Worm (Caenorhabditis elegans) whole organism, L1 larva: ENCODE data around the gene phf-14.
"Not testable (repeated sequence)": the region's sequence is repeated elsewhere in the genome, so short reads cannot be mapped to it uniquely, and the experiment has no call there.

Experiments used
- C04F5.9 ChIP-seq: sonication (generic microtip); optimal IDR thresholded peaks from 2 replicates; lab custom pipeline; 2016; ENCODE audit warnings: missing genetic modification characterization, missing compliant biosample characterization
- F16B12.6 ChIP-seq: fragments of 150-350 bp; optimal IDR thresholded peaks from 2 replicates; lab custom pipeline; 2014; ENCODE audit warnings: missing biosample characterization, missing genetic modification characterization
- Y116A8C.19 ChIP-seq: sonication (generic microtip); optimal IDR thresholded peaks from 2 replicates; lab custom pipeline; 2016; ENCODE audit warnings: missing compliant biosample characterization, missing genetic modification characterization, borderline replicate concordance
- aha-1 ChIP-seq: fragments of 150-350 bp; optimal IDR thresholded peaks from 2 replicates; lab custom pipeline; 2014; ENCODE audit warnings: missing biosample characterization, missing genetic modification characterization
- aly-2 ChIP-seq: fragments of 150-350 bp; optimal IDR thresholded peaks from 2 replicates; lab custom pipeline; 2014; ENCODE audit warnings: missing biosample characterization, missing genetic modification characterization
- ama-1 ChIP-seq: fragments of 150-350 bp; optimal IDR thresholded peaks from 2 replicates; lab custom pipeline; 2014
- ceh-63 ChIP-seq: fragments of 200-800 bp; sonication (Bioruptor generic); optimal IDR thresholded peaks from 2 replicates; lab custom pipeline; 2018; ENCODE audit warnings: mild to moderate bottlenecking, missing genetic modification characterization, missing compliant biosample characterization
- ceh-90 ChIP-seq: sonication (generic microtip); optimal IDR thresholded peaks from 2 replicates; lab custom pipeline; 2016; ENCODE audit warnings: missing genetic modification characterization, missing compliant biosample characterization
- dsc-1 ChIP-seq: sonication (generic microtip); optimal IDR thresholded peaks from 2 replicates; lab custom pipeline; 2016; ENCODE audit warnings: mild to moderate bottlenecking, missing genetic modification characterization, missing compliant biosample characterization
- efl-1 ChIP-seq, 4 experiments: fragments of 150-350 bp; optimal IDR thresholded peaks in 3 of 4; peaks in 1 of 4; 1 replicate in 1 of 4; 2 replicates in 3 of 4; lab custom pipeline; 2014; ENCODE audit warnings: missing biosample characterization in 2 of 4, missing genetic modification characterization in 2 of 4, missing genetic modification reagents in 2 of 4
- egl-27 ChIP-seq, 2 experiments: fragments of 150-350 bp in 1 of 2; sonication (generic microtip); optimal IDR thresholded peaks; 3 replicates each; lab custom pipeline; 2017 to 2018; ENCODE audit warnings: missing biosample characterization in 2 of 2, missing genetic modification characterization in 2 of 2, missing genetic modification reagents in 2 of 2
- elt-2 ChIP-seq: sonication (generic microtip); optimal IDR thresholded peaks from 2 replicates; lab custom pipeline; 2016; ENCODE audit warnings: missing genetic modification characterization, mild to moderate bottlenecking, inconsistent platforms, missing compliant biosample characterization, missing genetic modification reagents
- elt-3 ChIP-seq, 6 experiments: fragments of 150-350 bp in 1 of 6; sonication (generic microtip); optimal IDR thresholded peaks; 2 replicates each; lab custom pipeline; 2017 to 2018; ENCODE audit warnings: missing biosample characterization in 6 of 6, missing genetic modification characterization in 6 of 6, inconsistent platforms in 1 of 6
- ets-5 ChIP-seq: fragments of 200-800 bp; sonication (Bioruptor generic); IDR thresholded peaks from 2 replicates; pipeline ENCODE4 v1.3.6; 2022; ENCODE audit warnings: missing genetic modification characterization, missing compliant biosample characterization
- fos-1 ChIP-seq: fragments of 150-350 bp; optimal IDR thresholded peaks from 2 replicates; lab custom pipeline; 2014; ENCODE audit warnings: missing biosample characterization, missing genetic modification characterization
- grh-1 ChIP-seq: fragments of 200-800 bp; sonication (Bioruptor generic); IDR thresholded peaks from 2 replicates; pipeline ENCODE4 v1.3.6; 2022; ENCODE audit warnings: missing genetic modification reagents, missing genetic modification characterization, missing compliant biosample characterization
- hpl-2 ChIP-seq: fragments of 150-350 bp; optimal IDR thresholded peaks from 2 replicates; lab custom pipeline; 2014; ENCODE audit warnings: missing biosample characterization, missing genetic modification reagents, missing genetic modification characterization
- irx-1 ChIP-seq: sonication (generic microtip); optimal IDR thresholded peaks from 2 replicates; lab custom pipeline; 2016; ENCODE audit warnings: missing genetic modification characterization, missing compliant biosample characterization
- isw-1 ChIP-seq: fragments of 200-800 bp; sonication (Bioruptor generic); IDR thresholded peaks from 2 replicates; pipeline ENCODE4 v1.3.6; 2022; ENCODE audit warnings: missing genetic modification characterization, missing compliant biosample characterization
- lin-13 ChIP-seq: fragments of 150-350 bp; optimal IDR thresholded peaks from 2 replicates; lab custom pipeline; 2014; ENCODE audit warnings: missing biosample characterization, missing genetic modification reagents, missing genetic modification characterization
- lin-15B ChIP-seq: fragments of 150-350 bp; sonication (generic microtip); optimal IDR thresholded peaks from 3 replicates; lab custom pipeline; 2014; ENCODE audit warnings: missing biosample characterization, missing genetic modification characterization
- lin-35 ChIP-seq, 2 experiments: fragments of 150-350 bp; optimal IDR thresholded peaks; 2 replicates each; lab custom pipeline; 2014; ENCODE audit warnings: missing biosample characterization in 2 of 2, missing genetic modification characterization in 2 of 2, missing genetic modification reagents in 2 of 2
- lin-39 ChIP-seq: fragments of 150-350 bp; optimal IDR thresholded peaks from 2 replicates; lab custom pipeline; 2014; ENCODE audit warnings: missing biosample characterization, missing genetic modification reagents, missing genetic modification characterization
- lir-3 ChIP-seq: sonication (generic microtip); optimal IDR thresholded peaks from 2 replicates; lab custom pipeline; 2016; ENCODE audit warnings: mild to moderate bottlenecking, missing genetic modification characterization, moderate library complexity, missing compliant biosample characterization; ENCODE audit not compliant: poor library complexity
- lsy-2 ChIP-seq, 2 experiments: fragments of 150-350 bp; optimal IDR thresholded peaks; 2 replicates each; lab custom pipeline; 2014; ENCODE audit warnings: missing biosample characterization in 2 of 2, missing genetic modification characterization in 2 of 2
- mdl-1 ChIP-seq, 2 experiments: fragments of 150-350 bp; optimal IDR thresholded peaks; 2 replicates each; lab custom pipeline; 2014 to 2017; ENCODE audit warnings: missing biosample characterization in 2 of 2, missing genetic modification characterization in 2 of 2, inconsistent platforms in 1 of 2
- mep-1 ChIP-seq: fragments of 150-350 bp; optimal IDR thresholded peaks from 2 replicates; lab custom pipeline; 2014; ENCODE audit warnings: missing biosample characterization, missing genetic modification characterization
- nhr-19 ChIP-seq: fragments of 200-800 bp; sonication (Bioruptor generic); conservative IDR thresholded peaks from 2 replicates; pipeline ENCODE4 v1.3.6; 2022; ENCODE audit warnings: missing genetic modification characterization, missing compliant biosample characterization
- nhr-20 ChIP-seq: sonication (generic microtip); optimal IDR thresholded peaks from 2 replicates; lab custom pipeline; 2016; ENCODE audit warnings: mild to moderate bottlenecking, missing genetic modification characterization, missing compliant biosample characterization
- nhr-47 ChIP-seq: sonication (generic microtip); optimal IDR thresholded peaks from 2 replicates; lab custom pipeline; 2016; ENCODE audit warnings: mild to moderate bottlenecking, missing genetic modification characterization, moderate library complexity, missing compliant biosample characterization
- nhr-71 ChIP-seq: sonication (generic microtip); optimal IDR thresholded peaks from 2 replicates; lab custom pipeline; 2016; ENCODE audit warnings: mild to moderate bottlenecking, missing genetic modification characterization, moderate library complexity, missing compliant biosample characterization
- nhr-76 ChIP-seq: sonication (generic microtip); optimal IDR thresholded peaks from 2 replicates; lab custom pipeline; 2017; ENCODE audit warnings: missing biosample characterization, missing genetic modification characterization
- nhr-77 ChIP-seq: fragments of 150-350 bp; optimal IDR thresholded peaks from 2 replicates; lab custom pipeline; 2014; ENCODE audit warnings: missing biosample characterization, missing genetic modification characterization
- nhr-85 ChIP-seq: sonication (generic microtip); peaks from one replicate; lab custom pipeline; 2016; ENCODE audit warnings: missing genetic modification characterization, inconsistent platforms, missing compliant biosample characterization
- pag-3 ChIP-seq: sonication (generic microtip); optimal IDR thresholded peaks from 2 replicates; lab custom pipeline; 2017; ENCODE audit warnings: missing genetic modification characterization, mild to moderate bottlenecking, missing compliant biosample characterization, antibody characterized with exemption, borderline replicate concordance; ENCODE audit not compliant: insufficient read depth
- rnt-1 ChIP-seq: sonication (generic microtip); optimal IDR thresholded peaks from 2 replicates; lab custom pipeline; 2016; ENCODE audit warnings: mild to moderate bottlenecking, missing genetic modification characterization, moderate library complexity, missing compliant biosample characterization
- skn-1 ChIP-seq: fragments of 150-350 bp; optimal IDR thresholded peaks from 2 replicates; lab custom pipeline; 2014; ENCODE audit warnings: missing biosample characterization, missing genetic modification characterization
- sptf-1 ChIP-seq: fragments of 150-350 bp; optimal IDR thresholded peaks from 2 replicates; lab custom pipeline; 2014; ENCODE audit warnings: missing biosample characterization, missing genetic modification characterization
- swsn-7 ChIP-seq: sonication (generic microtip); optimal IDR thresholded peaks from 2 replicates; lab custom pipeline; 2016; ENCODE audit warnings: missing genetic modification characterization, missing compliant biosample characterization
- unc-130 ChIP-seq: fragments of 150-350 bp; optimal IDR thresholded peaks from 2 replicates; lab custom pipeline; 2017; ENCODE audit warnings: missing biosample characterization, missing genetic modification characterization, inconsistent platforms
- unc-30 ChIP-seq: sonication (generic microtip); optimal IDR thresholded peaks from 2 replicates; lab custom pipeline; 2017; ENCODE audit warnings: missing biosample characterization, missing genetic modification characterization
- zag-1 ChIP-seq: fragments of 150-350 bp; optimal IDR thresholded peaks from 2 replicates; lab custom pipeline; 2014; ENCODE audit warnings: missing biosample characterization, missing genetic modification characterization
- ztf-4 ChIP-seq: fragments of 150-350 bp; optimal IDR thresholded peaks from 2 replicates; lab custom pipeline; 2014; ENCODE audit warnings: missing biosample characterization, missing genetic modification characterization

The phf-14 gene

ce11 chrV:17921423-17921822, 50.2 kb downstream of the phf-14 start, which contains the start of gene E01B7.2 (continued):
- peak; percentile 81 for TF ChIP-seq nhr-20 (tag; lab: Kevin White, UChicago)
- peak; percentile 76 for TF ChIP-seq isw-1 (GFP tag; lab: Robert Waterston, UW)
- peak; percentile 18 for TF ChIP-seq C04F5.9 (tag; lab: Kevin White, UChicago)
- TF ChIP-seq zag-1 (tag; lab: Kevin White, UChicago): no peak
- TF ChIP-seq irx-1: peak; percentile 67
- peak; percentile 36 for TF ChIP-seq ama-1 (lab: Kevin White, UChicago)
- TF ChIP-seq lir-3 (tag; lab: Kevin White, UChicago): no peak
- peak; percentile 96 for TF ChIP-seq aly-2 (tag; lab: Kevin White, UChicago)
- peak; percentile 80 for TF ChIP-seq dsc-1
- peak; percentile 8 for TF ChIP-seq hpl-2 (GFP tag; lab: Kevin White, UChicago)
- TF ChIP-seq lsy-2 (tag; optimal IDR thresholded peaks at IDR 0.05; lab: Kevin White, UChicago): peak; percentile 90 to 91
- TF ChIP-seq ceh-90 (tag; lab: Kevin White, UChicago): peak; percentile 12
- no peak for TF ChIP-seq egl-27 (tag; optimal IDR thresholded peaks at IDR 0.05; lab: Kevin White, UChicago)
- TF ChIP-seq lin-35 (GFP tag; optimal IDR thresholded peaks at IDR 0.05; lab: Kevin White, UChicago): peak; percentile 97 to 99
- no peak for TF ChIP-seq Y116A8C.19 (tag; lab: Kevin White, UChicago)
- peak; percentile 72 for TF ChIP-seq lin-13 (GFP tag; lab: Kevin White, UChicago)
- peak; percentile 99 to 100 for TF ChIP-seq efl-1 (optimal IDR thresholded peaks at IDR 0.05; lab: Kevin White, UChicago)
- TF ChIP-seq efl-1 (GFP tag; optimal IDR thresholded peaks at IDR 0.05 in 1 of 2; lab: Kevin White, UChicago): peak; percentile 99 to 100
- peak; percentile 99 for TF ChIP-seq skn-1 (tag; lab: Kevin White, UChicago)
- peak; percentile 90 for TF ChIP-seq nhr-71 (tag; lab: Kevin White, UChicago)
- peak; percentile 30 for TF ChIP-seq ztf-4 (tag; lab: Kevin White, UChicago)
- peak; percentile 77 for TF ChIP-seq F16B12.6 (tag; lab: Kevin White, UChicago)
- peak; percentile 41 for TF ChIP-seq nhr-77
- TF ChIP-seq nhr-19: peak; percentile 80
- peak; percentile 87 for TF ChIP-seq mep-1 (tag; lab: Kevin White, UChicago)
- TF ChIP-seq aha-1 (tag; lab: Kevin White, UChicago): peak; percentile 32
- TF ChIP-seq nhr-76 (tag; lab: Kevin White, UChicago): no peak
- TF ChIP-seq ceh-63 (GFP tag; lab: Kevin White, UChicago): no peak
- TF ChIP-seq fos-1 (tag; lab: Kevin White, UChicago): peak; percentile 42
- peak in 2 of 6 experiments; percentile 68 to 77 for TF ChIP-seq elt-3 (tag; optimal IDR thresholded peaks at IDR 0.05; lab: Kevin White, UChicago)
- peak; percentile 57 for TF ChIP-seq unc-130 (tag; lab: Kevin White, UChicago)
- TF ChIP-seq lin-15B: peak; percentile 76
- TF ChIP-seq nhr-47 (tag; lab: Kevin White, UChicago): peak; percentile 91

ce11 chrV:17924095-17925000, 53.2 kb downstream of the phf-14 start, which contains the start of gene usp-50:
TSS of gene usp-50 (plus strand) at chrV:17924916.
- TF ChIP-seq F16B12.6 (tag; lab: Kevin White, UChicago) (peak; percentile 38), efl-1 (GFP tag; optimal IDR thresholded peaks at IDR 0.05 in 1 of 2; lab: Kevin White, UChicago) (peak in 1 of 2 experiments; percentile 20)
- not testable (repeated sequence) for TF ChIP-seq efl-1 (optimal IDR thresholded peaks at IDR 0.05; lab: Kevin White, UChicago)

ce11 chrV:17928128-17928527, 56.9 kb downstream of the phf-14 start:
- no peak for TF ChIP-seq isw-1 (GFP tag; lab: Robert Waterston, UW)
- TF ChIP-seq mdl-1 (tag; optimal IDR thresholded peaks at IDR 0.05; lab: Kevin White, UChicago): no peak
- no peak for TF ChIP-seq unc-30 (tag; lab: Kevin White, UChicago)
- no peak for TF ChIP-seq lin-39 (tag; lab: Kevin White, UChicago)
- no peak for TF ChIP-seq sptf-1 (tag; lab: Kevin White, UChicago)
- no peak for TF ChIP-seq irx-1
- TF ChIP-seq grh-1: no peak
- TF ChIP-seq rnt-1 (tag; lab: Kevin White, UChicago): no peak
- no peak for TF ChIP-seq ets-5 (GFP tag; lab: Robert Waterston, UW)
- no peak for TF ChIP-seq nhr-85 (tag; lab: Kevin White, UChicago)
- TF ChIP-seq hpl-2 (GFP tag; lab: Kevin White, UChicago): no peak
- TF ChIP-seq lsy-2 (tag; optimal IDR thresholded peaks at IDR 0.05; lab: Kevin White, UChicago): no peak
- TF ChIP-seq nhr-71 (tag; lab: Kevin White, UChicago): no peak
- no peak for TF ChIP-seq swsn-7
- no peak for TF ChIP-seq pag-3 (tag; lab: Kevin White, UChicago)
- TF ChIP-seq elt-2 (tag; lab: Kevin White, UChicago): no peak
